In genomic region chrX:10893208-10893607, dm6 we compare ENCODE assay signal across 2 fruit fly cellular contexts.
TF ChIP-seq lines count a peak whose summit lies in the region.

No protein-coding gene starts in this region.

TF ChIP-seq in whole organism, embryonic, 481 proteins besides CTCF, POLR2A, EP300 and RAD21 (continued from another document):
- no peak for TF ChIP-seq CG4404 (GFP tag; IDR thresholded peaks at IDR 0.05; lab: Robert Waterston, UW)
- no peak for TF ChIP-seq CG14710 (tag; optimal IDR thresholded peaks at IDR 0.05; lab: Kevin White, UChicago)
- TF ChIP-seq CG13287 (GFP tag; IDR thresholded peaks at IDR 0.05; lab: Robert Waterston, UW; ENCODE audit: partially characterized antibody): no peak
- no peak for TF ChIP-seq CG2889 (GFP tag; IDR thresholded peaks at IDR 0.05; lab: Robert Waterston, UW)
- no peak for TF ChIP-seq Nf-YB (GFP tag; optimal IDR thresholded peaks at IDR 0.05; lab: Kevin White, UChicago)
- TF ChIP-seq prd (optimal IDR thresholded peaks at IDR 0.05; lab: Kevin White, UChicago): no peak
- TF ChIP-seq prd (GFP tag; IDR thresholded peaks at IDR 0.05; lab: Robert Waterston, UW): 0 out of 3 replicates have a peak, but pooled peaks have one; percentile 17
- TF ChIP-seq Atf-2 (GFP tag; optimal IDR thresholded peaks at IDR 0.05; lab: Kevin White, UChicago): no peak
- no peak for TF ChIP-seq CG6683 (GFP tag; optimal IDR thresholded peaks at IDR 0.05; lab: Kevin White, UChicago)
- no peak for TF ChIP-seq CG11504 (tag; optimal IDR thresholded peaks at IDR 0.05; lab: Kevin White, UChicago)
- TF ChIP-seq sd (tag; optimal IDR thresholded peaks at IDR 0.05; lab: Kevin White, UChicago): no peak
- TF ChIP-seq cas (GFP tag; IDR thresholded peaks at IDR 0.05; lab: Robert Waterston, UW): no peak
- TF ChIP-seq CG9932 (GFP tag; IDR thresholded peaks at IDR 0.05; lab: Robert Waterston, UW): no peak
- no peak for TF ChIP-seq Hmx (GFP tag; optimal IDR thresholded peaks at IDR 0.05; lab: Kevin White, UChicago)
- TF ChIP-seq gem (tag; optimal IDR thresholded peaks at IDR 0.05; lab: Kevin White, UChicago): peak; percentile 7
- peak; percentile 28 for TF ChIP-seq Med (GFP tag; lab: Kevin White, UChicago)
- no peak for TF ChIP-seq sqz (GFP tag; optimal IDR thresholded peaks at IDR 0.05; lab: Kevin White, UChicago)
- TF ChIP-seq CG15011 (GFP tag; optimal IDR thresholded peaks at IDR 0.05; lab: Kevin White, UChicago): no peak
- no peak for TF ChIP-seq Elba2 (GFP tag; optimal IDR thresholded peaks at IDR 0.05; lab: Kevin White, UChicago)
TF ChIP-seq in whole organism, embryonic: peak in this region for 7.

TF ChIP-seq in whole organism, prepupa, 60 proteins besides CTCF, POLR2A, EP300 and RAD21 (continued from another document):
- TF ChIP-seq topi (GFP tag; optimal IDR thresholded peaks at IDR 0.05; lab: Kevin White, UChicago) (peak; percentile 34), CG16779 (tag; optimal IDR thresholded peaks at IDR 0.05; lab: Kevin White, UChicago) (no peak), CG32006 (GFP tag; optimal IDR thresholded peaks at IDR 0.05; lab: Kevin White, UChicago) (peak; percentile 27), CG6854 (GFP tag; optimal IDR thresholded peaks at IDR 0.05; lab: Kevin White, UChicago) (no peak), Sox14 (GFP tag; optimal IDR thresholded peaks at IDR 0.05; lab: Kevin White, UChicago) (peak; percentile 24), eg (GFP tag; IDR thresholded peaks at IDR 0.05; lab: Robert Waterston, UW) (peak; percentile 38; the same call in 1 of the 3 replicates), CG3032 (tag; optimal IDR thresholded peaks at IDR 0.05; lab: Kevin White, UChicago) (peak; percentile 14), vri (GFP tag; optimal IDR thresholded peaks at IDR 0.05; lab: Kevin White, UChicago) (no peak), fd85E (GFP tag; optimal IDR thresholded peaks at IDR 0.05; lab: Kevin White, UChicago) (no peak), Smox (GFP tag; optimal IDR thresholded peaks at IDR 0.05; lab: Kevin White, UChicago) (peak; percentile 34), acj6 (GFP tag; optimal IDR thresholded peaks at IDR 0.05; lab: Kevin White, UChicago) (peak; percentile 28), CG8632 (GFP tag; optimal IDR thresholded peaks at IDR 0.05; lab: Kevin White, UChicago) (no peak), CG4318 (GFP tag; optimal IDR thresholded peaks at IDR 0.05; lab: Kevin White, UChicago) (no peak), pdm3 (GFP tag; optimal IDR thresholded peaks at IDR 0.05; lab: Kevin White, UChicago) (peak; percentile 38), Eip75B (GFP tag; optimal IDR thresholded peaks at IDR 0.05; lab: Kevin White, UChicago) (peak; percentile 39), OdsH (GFP tag; optimal IDR thresholded peaks at IDR 0.05; lab: Kevin White, UChicago) (peak; percentile 30), cyc (GFP tag; optimal IDR thresholded peaks at IDR 0.05; lab: Kevin White, UChicago) (no peak), esn (GFP tag; optimal IDR thresholded peaks at IDR 0.05; lab: Kevin White, UChicago) (peak; percentile 39), Ets96B (tag; optimal IDR thresholded peaks at IDR 0.05; lab: Kevin White, UChicago) (peak; percentile 21), salr (GFP tag; optimal IDR thresholded peaks at IDR 0.05; lab: Kevin White, UChicago) (no peak), CG7368 (GFP tag; optimal IDR thresholded peaks at IDR 0.05; lab: Kevin White, UChicago) (no peak), CG8119 (GFP tag; IDR thresholded peaks at IDR 0.05; lab: Robert Waterston, UW) (no peak), Lpt (GFP tag; optimal IDR thresholded peaks at IDR 0.05; lab: Kevin White, UChicago) (no peak), CG9139 (GFP tag; optimal IDR thresholded peaks at IDR 0.05; lab: Kevin White, UChicago) (no peak), CG8319 (GFP tag; optimal IDR thresholded peaks at IDR 0.05; lab: Kevin White, UChicago) (no peak), fd59A (GFP tag; optimal IDR thresholded peaks at IDR 0.05; lab: Kevin White, UChicago) (no peak), Sox102F (GFP tag; optimal IDR thresholded peaks at IDR 0.05; lab: Kevin White, UChicago) (peak; percentile 61), Eip78C (GFP tag; lab: Kevin White, UChicago) (peak; percentile 82), Hr39 (GFP tag; optimal IDR thresholded peaks at IDR 0.05; lab: Kevin White, UChicago) (peak; percentile 32), CG34406 (GFP tag; optimal IDR thresholded peaks at IDR 0.05; lab: Kevin White, UChicago) (no peak)
